Fruit fly (Drosophila melanogaster) whole organism, embryonic: ENCODE measurements around the gene DopEcR.

Experiments
- ATbp ChIP-seq: fragments of 200-800 bp; sonication (Bioruptor generic); optimal IDR thresholded peaks from 2 replicates; lab custom pipeline; 2017; ENCODE audit warnings: missing biosample characterization, mild to moderate bottlenecking, missing genetic modification characterization, missing genetic modification reagents
- Aef1 ChIP-seq: fragments of 200-800 bp; sonication (Bioruptor generic); IDR thresholded peaks from 3 replicates; pipeline ENCODE4 v1.3.6; 2022; ENCODE audit warnings: missing biosample characterization, missing genetic modification characterization
- Awh ChIP-seq: fragments of 200-800 bp; sonication (Bioruptor generic); IDR thresholded peaks from 2 replicates; pipeline ENCODE4, ENCODE4 v1.3.6; 2022; ENCODE audit warnings: missing biosample characterization, missing genetic modification characterization
- BEAF-32 ChIP-seq: fragments of 200-800 bp; sonication (Bioruptor generic); optimal IDR thresholded peaks from 3 replicates; lab custom pipeline; 2017; ENCODE audit warnings: missing biosample characterization, missing genetic modification characterization, mild to moderate bottlenecking, moderate library complexity, missing genetic modification reagents
- Bgb ChIP-seq: fragments of 200-800 bp; sonication (Bioruptor generic); IDR thresholded peaks from 2 replicates; pipeline ENCODE4 v1.3.6; 2022; ENCODE audit warnings: missing biosample characterization, missing genetic modification characterization; ENCODE audit not compliant: partially characterized antibody
- CG10274 ChIP-seq: fragments of 200-800 bp; sonication (Bioruptor generic); optimal IDR thresholded peaks from 3 replicates; lab custom pipeline; 2017; ENCODE audit warnings: missing biosample characterization, mild to moderate bottlenecking, missing genetic modification characterization
- CG10543 ChIP-seq: fragments of 200-800 bp; sonication (Bioruptor generic); optimal IDR thresholded peaks from 3 replicates; lab custom pipeline; 2017; ENCODE audit warnings: missing biosample characterization, mild to moderate bottlenecking, missing genetic modification characterization, moderate library complexity
- CG11093 ChIP-seq: fragments of 200-800 bp; sonication (Bioruptor generic); IDR thresholded peaks from 3 replicates; pipeline ENCODE4 v1.3.6; 2022; ENCODE audit warnings: missing biosample characterization, missing genetic modification characterization
- CG11696 ChIP-seq: fragments of 200-800 bp; sonication (Bioruptor generic); IDR thresholded peaks from 2 replicates; pipeline ENCODE4 v1.3.6; 2022; ENCODE audit warnings: missing biosample characterization, missing genetic modification characterization
- CG12391 ChIP-seq: fragments of 200-800 bp; sonication (Bioruptor generic); optimal IDR thresholded peaks from 3 replicates; lab custom pipeline; 2018; ENCODE audit warnings: missing biosample characterization, mild to moderate bottlenecking, missing genetic modification characterization, moderate library complexity
- CG15479 ChIP-seq: fragments of 200-800 bp; sonication (Bioruptor generic); optimal IDR thresholded peaks from 3 replicates; lab custom pipeline; 2019; ENCODE audit warnings: missing biosample characterization, mild to moderate bottlenecking, missing genetic modification characterization, moderate library complexity
- CG2116 ChIP-seq: fragments of 200-800 bp; sonication (Bioruptor generic); optimal IDR thresholded peaks from 3 replicates; lab custom pipeline; 2018; ENCODE audit warnings: missing biosample characterization, mild to moderate bottlenecking, missing genetic modification characterization
- CG34422 ChIP-seq: fragments of 200-800 bp; sonication (Bioruptor generic); IDR thresholded peaks from 3 replicates; pipeline ENCODE4 v1.3.6; 2022; ENCODE audit warnings: missing biosample characterization, missing genetic modification characterization
- CG3847 ChIP-seq: fragments of 200-800 bp; sonication (Bioruptor generic); IDR thresholded peaks from 2 replicates; pipeline ENCODE4 v1.3.6; 2022; ENCODE audit warnings: missing biosample characterization, missing genetic modification characterization
- CG4730 ChIP-seq: fragments of 200-800 bp; sonication (Bioruptor generic); IDR thresholded peaks from 2 replicates; pipeline ENCODE4 v1.3.6; 2022; ENCODE audit warnings: missing biosample characterization, missing genetic modification characterization
- CG7556 ChIP-seq: fragments of 200-800 bp; sonication (Bioruptor generic); optimal IDR thresholded peaks from 2 replicates; lab custom pipeline; 2017; ENCODE audit warnings: missing biosample characterization, mild to moderate bottlenecking, missing genetic modification characterization
- CG8388 ChIP-seq: fragments of 200-800 bp; sonication (Bioruptor generic); optimal IDR thresholded peaks from 2 replicates; lab custom pipeline; 2019; ENCODE audit warnings: missing biosample characterization, mild to moderate bottlenecking, missing genetic modification characterization, moderate library complexity
- CG8478 ChIP-seq: fragments of >200 bp; optimal IDR thresholded peaks from 2 replicates; lab custom pipeline; 2018
- CG8924 ChIP-seq: fragments of 200-800 bp; optimal IDR thresholded peaks from 3 replicates; lab custom pipeline; 2019; ENCODE audit warnings: missing biosample characterization, mild to moderate bottlenecking, missing genetic modification characterization, moderate library complexity
- CG9215 ChIP-seq: fragments of 200-800 bp; sonication (Bioruptor generic); IDR thresholded peaks from 2 replicates; pipeline ENCODE4 v1.3.6; 2022; ENCODE audit warnings: missing biosample characterization, missing genetic modification characterization
- CG9727 ChIP-seq: fragments of 200-800 bp; sonication (Bioruptor generic); optimal IDR thresholded peaks from 3 replicates; lab custom pipeline; 2017; ENCODE audit warnings: missing biosample characterization, mild to moderate bottlenecking, missing genetic modification characterization
- D ChIP-seq, 2 experiments: fragments of 200-800 bp in 1 of 2; fragments of >200 bp in 1 of 2; sonication (Bioruptor generic) in 1 of 2; optimal IDR thresholded peaks; 2 replicates in 1 of 2; 3 replicates in 1 of 2; lab custom pipeline; 2017; ENCODE audit warnings: mild to moderate bottlenecking in 1 of 2, missing biosample characterization in 1 of 2, missing genetic modification characterization in 1 of 2, missing genetic modification reagents in 1 of 2
- Dip3 ChIP-seq: fragments of 200-800 bp; sonication (Bioruptor generic); optimal IDR thresholded peaks from 3 replicates; lab custom pipeline; 2016; ENCODE audit warnings: missing biosample characterization, missing genetic modification characterization
- ERR ChIP-seq: fragments of 200-800 bp; sonication (Bioruptor generic); optimal IDR thresholded peaks from 2 replicates; lab custom pipeline; 2016; ENCODE audit warnings: missing biosample characterization, missing genetic modification characterization
- Hr78 ChIP-seq, 2 experiments: fragments of 200-800 bp in 1 of 2; fragments of >200 bp in 1 of 2; sonication (Bioruptor generic) in 1 of 2; optimal IDR thresholded peaks; 2 replicates each; lab custom pipeline; 2017 to 2019; ENCODE audit warnings: missing biosample characterization in 2 of 2, missing genetic modification characterization in 2 of 2, mild to moderate bottlenecking in 1 of 2, moderate library complexity in 1 of 2
- Lhr ChIP-seq: fragments of 200-800 bp; sonication (Bioruptor generic); optimal IDR thresholded peaks from 3 replicates; lab custom pipeline; 2017; ENCODE audit warnings: mild to moderate bottlenecking, missing biosample characterization, missing genetic modification reagents, missing genetic modification characterization
- Mad ChIP-seq: fragments of 200-800 bp; sonication (Bioruptor generic); optimal IDR thresholded peaks from 2 replicates; lab custom pipeline; 2016; ENCODE audit warnings: missing biosample characterization, missing genetic modification characterization
- NK7.1 ChIP-seq: fragments of 200-800 bp; sonication (Bioruptor generic); optimal IDR thresholded peaks from 3 replicates; lab custom pipeline; 2016; ENCODE audit warnings: missing biosample characterization, missing genetic modification characterization
- PHDP ChIP-seq: fragments of 200-800 bp; sonication (Bioruptor generic); optimal IDR thresholded peaks from 3 replicates; lab custom pipeline; 2018; ENCODE audit warnings: missing biosample characterization, mild to moderate bottlenecking, missing genetic modification characterization, moderate library complexity
- Poxn ChIP-seq: fragments of 200-800 bp; sonication (Bioruptor generic); IDR thresholded peaks from 2 replicates; pipeline ENCODE4 v1.3.6; 2022; ENCODE audit warnings: missing biosample characterization, missing genetic modification characterization
- Sox100B ChIP-seq: fragments of 200-800 bp; sonication (Bioruptor generic); optimal IDR thresholded peaks from 3 replicates; lab custom pipeline; 2018; ENCODE audit warnings: missing biosample characterization, mild to moderate bottlenecking, missing genetic modification characterization
- Sry-β ChIP-seq: fragments of 200-800 bp; sonication (Bioruptor generic); optimal IDR thresholded peaks from 2 replicates; lab custom pipeline; 2018; ENCODE audit warnings: missing biosample characterization, mild to moderate bottlenecking, missing genetic modification characterization, moderate library complexity
- Stat92E ChIP-seq, 3 experiments: fragments of >200 bp in 2 of 3; fragments of 200-800 bp in 1 of 3; sonication (Bioruptor generic) in 1 of 3; optimal IDR thresholded peaks; 2 replicates each; lab custom pipeline; 2017 to 2019; ENCODE audit warnings: missing biosample characterization in 3 of 3, missing genetic modification characterization in 3 of 3, mild to moderate bottlenecking in 1 of 3, moderate library complexity in 1 of 3
- ara ChIP-seq: fragments of 200-800 bp; sonication (Bioruptor generic); IDR thresholded peaks from 2 replicates; pipeline ENCODE4 v1.3.6; 2022; ENCODE audit warnings: missing biosample characterization, missing genetic modification characterization
- bcd ChIP-seq: fragments of 200-800 bp; sonication (Bioruptor generic); optimal IDR thresholded peaks from 2 replicates; lab custom pipeline; 2017; ENCODE audit warnings: missing biosample characterization, mild to moderate bottlenecking, missing genetic modification characterization
- br ChIP-seq: fragments of >200 bp; optimal IDR thresholded peaks from 2 replicates; lab custom pipeline; 2017
- btn ChIP-seq: fragments of 200-800 bp; sonication (Bioruptor generic); optimal IDR thresholded peaks from 2 replicates; lab custom pipeline; 2016; ENCODE audit warnings: missing biosample characterization, missing genetic modification characterization
- dm ChIP-seq: fragments of 200-800 bp; sonication (Bioruptor generic); optimal IDR thresholded peaks from 3 replicates; lab custom pipeline; 2016; ENCODE audit warnings: missing biosample characterization, missing genetic modification characterization
- fd102C ChIP-seq: fragments of 200-800 bp; sonication (Bioruptor generic); optimal IDR thresholded peaks from 2 replicates; lab custom pipeline; 2018; ENCODE audit warnings: missing biosample characterization, mild to moderate bottlenecking, missing genetic modification characterization, moderate library complexity
- fru ChIP-seq: fragments of >200 bp; optimal IDR thresholded peaks from 2 replicates; lab custom pipeline; 2017
- hth ChIP-seq: fragments of >200 bp; optimal IDR thresholded peaks from 2 replicates; lab custom pipeline; 2017; ENCODE audit warnings: inconsistent platforms
- nau ChIP-seq: fragments of 200-800 bp; sonication (Bioruptor generic); optimal IDR thresholded peaks from 3 replicates; lab custom pipeline; 2017; ENCODE audit warnings: missing biosample characterization, mild to moderate bottlenecking, missing genetic modification characterization, missing genetic modification reagents
- p53 ChIP-seq: fragments of 200-800 bp; sonication (Bioruptor generic); optimal IDR thresholded peaks from 2 replicates; lab custom pipeline; 2016; ENCODE audit warnings: missing biosample characterization, missing genetic modification characterization
- phol ChIP-seq: fragments of 200-800 bp; sonication (Bioruptor generic); optimal IDR thresholded peaks from 3 replicates; lab custom pipeline; 2018; ENCODE audit warnings: missing biosample characterization, mild to moderate bottlenecking, missing genetic modification characterization, moderate library complexity
- sqz ChIP-seq: fragments of 200-800 bp; sonication (Bioruptor generic); optimal IDR thresholded peaks from 3 replicates; lab custom pipeline; 2018; ENCODE audit warnings: missing biosample characterization, mild to moderate bottlenecking, missing genetic modification characterization
- tio ChIP-seq: fragments of 200-800 bp; sonication (Bioruptor generic); optimal IDR thresholded peaks from 2 replicates; lab custom pipeline; 2017; ENCODE audit warnings: missing biosample characterization, missing genetic modification characterization, inconsistent platforms
- trem ChIP-seq: fragments of 200-800 bp; optimal IDR thresholded peaks from 3 replicates; lab custom pipeline; 2019; ENCODE audit warnings: missing biosample characterization, mild to moderate bottlenecking, missing genetic modification characterization, moderate library complexity
- zfh2 ChIP-seq: fragments of 200-800 bp; sonication (Bioruptor generic); optimal IDR thresholded peaks from 2 replicates; lab custom pipeline; 2016; ENCODE audit warnings: missing biosample characterization, missing genetic modification characterization

The DopEcR gene

dm6 chr3L:4363887-4364794 lies 16.0 kb downstream of the DopEcR start, which contains the start of the genes Cip4 and mRpS6 (continued):
- TF ChIP-seq Awh (GFP tag; lab: Robert Waterston, UW) (0 out of 2 replicates have a peak, but pooled peaks have one; percentile 54), nau (GFP tag; lab: Kevin White, UChicago) (no peak), trem (tag; lab: Kevin White, UChicago) (peak; percentile 51), phol (peak; percentile 33), Hr78 (GFP tag; optimal IDR thresholded peaks at IDR 0.05; lab: Kevin White, UChicago) (peak in 1 of 2 experiments; percentile 46), ERR (GFP tag; lab: Kevin White, UChicago) (no peak), CG8924 (tag; lab: Kevin White, UChicago) (peak; percentile 90), Aef1 (GFP tag; lab: Robert Waterston, UW) (peak; percentile 54; the same call in 2 of the 3 replicates), Dip3 (GFP tag; lab: Kevin White, UChicago) (peak; percentile 62), NK7.1 (GFP tag; lab: Kevin White, UChicago) (no peak), CG8388 (GFP tag; lab: Kevin White, UChicago) (peak; percentile 78), Mad (GFP tag; lab: Kevin White, UChicago) (peak; percentile 35), ara (GFP tag; lab: Robert Waterston, UW) (peak; percentile 48; the same call in 1 of the 2 replicates), CG2116 (GFP tag; lab: Kevin White, UChicago) (peak; percentile 75), btn (GFP tag; lab: Kevin White, UChicago) (no peak), CG7556 (GFP tag; lab: Kevin White, UChicago) (peak; percentile 81), Sry-β (GFP tag; lab: Kevin White, UChicago) (no peak), CG15479 (GFP tag; lab: Kevin White, UChicago) (peak; percentile 51), hth (lab: Kevin White, UChicago) (no peak), bcd (peak; percentile 47), tio (GFP tag; lab: Kevin White, UChicago) (peak; percentile 83), p53 (GFP tag; lab: Kevin White, UChicago) (no peak), CG4730 (peak; percentile 62), br (lab: Kevin White, UChicago) (no peak), CG11696 (GFP tag; lab: Robert Waterston, UW) (no peak), CG12391 (peak; percentile 92), CG3847 (GFP tag; lab: Robert Waterston, UW) (peak; percentile 82), fru (lab: Kevin White, UChicago) (no peak), ATbp (GFP tag; lab: Kevin White, UChicago) (peak; percentile 69), CG9215 (GFP tag; lab: Robert Waterston, UW) (no peak), Sox100B (GFP tag; lab: Kevin White, UChicago) (peak; percentile 27), fd102C (GFP tag; lab: Kevin White, UChicago) (no peak), CG10274 (GFP tag; lab: Kevin White, UChicago) (no peak), Stat92E (GFP tag; optimal IDR thresholded peaks at IDR 0.05; lab: Kevin White, UChicago) (no peak), zfh2 (GFP tag; lab: Kevin White, UChicago) (peak; percentile 56), CG11093 (no peak), Poxn (GFP tag; lab: Robert Waterston, UW) (peak; percentile 75; the same call in 1 of the 2 replicates), CG8478 (lab: Kevin White, UChicago) (no peak), CG9727 (GFP tag; lab: Kevin White, UChicago) (peak; percentile 87), sqz (GFP tag; lab: Kevin White, UChicago) (peak; percentile 36), Lhr (GFP tag; lab: Kevin White, UChicago) (peak; percentile 48), CG10543 (GFP tag; lab: Kevin White, UChicago) (peak; percentile 85), PHDP (tag; lab: Kevin White, UChicago) (peak; percentile 84), D (optimal IDR thresholded peaks at IDR 0.05; lab: Kevin White, UChicago) (no peak), D (GFP tag; optimal IDR thresholded peaks at IDR 0.05; lab: Kevin White, UChicago) (no peak), CG34422 (GFP tag; lab: Robert Waterston, UW) (peak; percentile 66), dm (GFP tag; lab: Kevin White, UChicago) (peak; percentile 28), Bgb (GFP tag; lab: Robert Waterston, UW) (peak; percentile 44; the same call in 1 of the 2 replicates), BEAF-32 (peak; percentile 38)
